Worm (Caenorhabditis elegans): ENCODE results near the gene acl-8.
A peak's percentile ranks its signal among the peaks of the same experiment; 100 is the strongest.

acl-8 gene

ce11 chrV:6464238-6464637, 13.6 kb downstream of the acl-8 start:
- no peak for TF ChIP-seq skn-1 (tag; optimal IDR thresholded peaks at IDR 0.05)

DNA sequence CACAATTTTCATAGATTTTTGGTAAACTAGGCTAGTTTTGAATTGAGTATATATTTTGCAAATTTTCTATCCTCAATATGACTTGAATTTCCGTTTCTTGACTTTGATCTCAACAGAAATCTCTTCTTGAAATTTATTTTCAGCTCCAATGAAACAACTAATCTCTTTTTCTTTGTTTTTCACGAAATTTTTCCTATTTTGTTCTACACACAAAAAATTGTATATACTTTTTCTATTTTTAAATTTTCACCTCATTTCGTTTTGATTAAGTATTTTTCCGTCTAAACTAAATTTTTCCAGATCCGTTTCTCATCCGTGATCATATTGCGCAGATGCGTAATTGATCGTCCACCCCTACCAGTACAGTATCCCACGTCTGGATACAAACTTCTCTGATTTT, 14.1 kb downstream of the acl-8 start, which contains the start of gene unc-83:
Gene unc-83 (plus strand): TSS at position 301 of the 400 bp plus-strand sequence.
- no peak for TF ChIP-seq arid-1 (GFP tag; conservative IDR thresholded peaks at IDR 0.05)
- TF ChIP-seq unc-62 (GFP tag; optimal IDR thresholded peaks at IDR 0.05 in 1 of 2) = peak in 1 of 2 experiments; percentile 45
- no peak for TF ChIP-seq unc-62 (tag; optimal IDR thresholded peaks at IDR 0.05)

- TF ChIP-seq dpl-1 (GFP tag; optimal IDR thresholded peaks at IDR 0.05) (no peak), lsy-2 (tag; optimal IDR thresholded peaks at IDR 0.05) (no peak), nhr-48 (tag; optimal IDR thresholded peaks at IDR 0.05) (no peak), nhr-25 (tag; optimal IDR thresholded peaks at IDR 0.05; ENCODE audit: borderline replicate concordance, insufficient read depth) (no peak)
Measured at ce11 chrV:6467676-6468075, 17.0 kb downstream of the acl-8 start.

- TF ChIP-seq nhr-25 (tag; optimal IDR thresholded peaks at IDR 0.05; ENCODE audit: borderline replicate concordance, insufficient read depth) (no peak), unc-62 (GFP tag; optimal IDR thresholded peaks at IDR 0.05 in 1 of 2) (peak in 1 of 2 experiments; percentile 4), unc-62 (tag; optimal IDR thresholded peaks at IDR 0.05) (no peak), tag-97 (GFP tag; IDR thresholded peaks at IDR 0.05) (no peak)
Measured at ce11 chrV:6471208-6471607, 20.5 kb downstream of the acl-8 start.

DNA sequence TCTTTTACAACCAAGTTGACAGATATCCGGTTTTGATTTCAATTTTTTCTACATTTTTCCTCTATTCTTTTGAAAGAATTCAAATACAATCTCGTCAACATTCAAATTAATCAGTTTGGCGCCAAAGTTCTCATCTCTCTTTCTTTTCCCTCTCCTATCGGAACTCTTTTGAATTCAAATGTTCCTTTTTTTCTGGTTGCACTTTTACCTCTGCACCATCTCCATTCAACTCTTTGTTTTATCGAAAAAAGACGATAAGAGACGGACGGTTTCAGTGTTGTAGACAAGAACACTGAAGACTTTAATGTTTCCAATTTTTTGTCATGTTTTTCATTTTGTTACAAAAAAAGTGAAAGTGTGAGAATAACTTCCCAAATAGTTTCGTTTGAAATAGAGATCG, 25.4 kb downstream of the acl-8 start:
- TF ChIP-seq nhr-10 (tag; optimal IDR thresholded peaks at IDR 0.05) (no peak), ceh-28 (tag; optimal IDR thresholded peaks at IDR 0.05) (no peak), ceh-44 (GFP tag; IDR thresholded peaks at IDR 0.05) (no peak), pqm-1 (tag; optimal IDR thresholded peaks at IDR 0.05) (peak; percentile 90), dpl-1 (GFP tag; optimal IDR thresholded peaks at IDR 0.05) (peak; percentile 36), dmd-6 (GFP tag; IDR thresholded peaks at IDR 0.05) (peak; percentile 60), D1046.2 (GFP tag; IDR thresholded peaks at IDR 0.05) (no peak), nhr-28 (tag; optimal IDR thresholded peaks at IDR 0.05) (peak; percentile 72), mep-1 (tag; optimal IDR thresholded peaks at IDR 0.05) (peak; percentile 18), duxl-1 (tag; optimal IDR thresholded peaks at IDR 0.05; ENCODE audit: poor library complexity) (no peak), lin-1 (GFP tag; IDR thresholded peaks at IDR 0.05) (peak; percentile 46; the same call in 1 of the 2 replicates), nhr-6 (tag; optimal IDR thresholded peaks at IDR 0.05) (no peak), unc-130 (GFP tag; optimal IDR thresholded peaks at IDR 0.05) (no peak), dve-1 (tag; optimal IDR thresholded peaks at IDR 0.05; ENCODE audit: insufficient read depth) (peak; percentile 83), egl-43 (GFP tag; IDR thresholded peaks at IDR 0.05) (no peak), lin-38 (GFP tag; IDR thresholded peaks at IDR 0.05) (no peak), daf-16 (GFP tag; optimal IDR thresholded peaks at IDR 0.05) (no peak), daf-16 (tag; optimal IDR thresholded peaks at IDR 0.05) (peak; percentile 77), nhr-77 (tag; optimal IDR thresholded peaks at IDR 0.05) (peak; percentile 43), ZK337.2 (GFP tag; IDR thresholded peaks at IDR 0.05) (no peak), hlh-11 (tag; optimal IDR thresholded peaks at IDR 0.05) (peak; percentile 61), lin-39 (tag; optimal IDR thresholded peaks at IDR 0.05) (no peak)

ce11 chrV:6485109-6485508, 34.4 kb downstream of the acl-8 start:
- TF ChIP-seq aha-1 (tag) = peak; percentile 55
- no peak for TF ChIP-seq F37D6.2 (tag; optimal IDR thresholded peaks at IDR 0.05)
